Fruit fly (Drosophila melanogaster) whole organism, embryonic: ENCODE results near the gene Wdr62.

Experiments used
- C15 ChIP-seq: fragments of 200-800 bp; sonication (Bioruptor generic); IDR thresholded peaks from 3 replicates; pipeline ENCODE4 v1.3.6; 2022; ENCODE audit warnings: missing biosample characterization, missing genetic modification characterization
- Kr ChIP-seq: fragments of 200-800 bp; sonication (Bioruptor generic); optimal IDR thresholded peaks from 2 replicates; lab custom pipeline; 2017; ENCODE audit warnings: missing biosample characterization, mild to moderate bottlenecking, missing genetic modification characterization
- MESR4 ChIP-seq: fragments of 200-800 bp; sonication (Bioruptor generic); optimal IDR thresholded peaks from 2 replicates; lab custom pipeline; 2018; ENCODE audit warnings: missing biosample characterization, mild to moderate bottlenecking, missing genetic modification characterization, moderate library complexity
- bcd ChIP-seq: fragments of 200-800 bp; sonication (Bioruptor generic); optimal IDR thresholded peaks from 2 replicates; lab custom pipeline; 2017; ENCODE audit warnings: missing biosample characterization, mild to moderate bottlenecking, missing genetic modification characterization
- disco-r ChIP-seq: fragments of 200-800 bp; sonication (Bioruptor generic); optimal IDR thresholded peaks from 2 replicates; lab custom pipeline; 2016; ENCODE audit warnings: missing biosample characterization, missing genetic modification characterization
- her ChIP-seq: fragments of 200-800 bp; sonication (Bioruptor generic); optimal IDR thresholded peaks from 2 replicates; lab custom pipeline; 2016; ENCODE audit warnings: missing biosample characterization, missing genetic modification characterization
- ind ChIP-seq: fragments of 200-800 bp; sonication (Bioruptor generic); optimal IDR thresholded peaks from 3 replicates; lab custom pipeline; 2016; ENCODE audit warnings: missing biosample characterization, missing genetic modification characterization
- phol ChIP-seq: fragments of 200-800 bp; sonication (Bioruptor generic); optimal IDR thresholded peaks from 3 replicates; lab custom pipeline; 2018; ENCODE audit warnings: missing biosample characterization, mild to moderate bottlenecking, missing genetic modification characterization, moderate library complexity
- psq ChIP-seq: fragments of 200-800 bp; sonication (Bioruptor generic); optimal IDR thresholded peaks from 2 replicates; lab custom pipeline; 2017; ENCODE audit warnings: missing biosample characterization, missing genetic modification characterization

DNA sequence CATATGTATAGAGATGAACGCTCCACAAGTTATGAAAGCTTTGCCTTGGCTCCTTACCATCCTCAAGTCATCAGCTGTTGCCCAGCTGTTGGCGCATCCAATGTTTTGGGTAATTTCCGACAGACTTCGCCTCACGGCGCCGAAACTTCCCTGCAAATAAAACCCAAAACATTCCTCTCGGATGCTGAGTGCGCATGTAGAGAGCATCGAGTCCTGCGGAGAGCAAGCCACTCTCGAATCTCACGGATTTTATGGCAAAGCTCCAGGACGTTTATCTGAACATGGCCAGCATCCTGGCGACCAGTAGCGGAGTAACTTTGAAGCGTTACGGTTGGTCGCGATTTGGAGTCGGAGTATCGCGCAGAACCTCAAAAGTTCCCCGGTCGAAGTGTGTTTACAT lies 48.2 kb upstream of the Wdr62 start, which contains the start of gene wry:
- TF ChIP-seq bcd (GFP tag; lab: Kevin White, UChicago), result no peak
- TF ChIP-seq phol (tag; lab: Kevin White, UChicago), result no peak
- no peak for TF ChIP-seq her
- no peak for TF ChIP-seq MESR4
- TF ChIP-seq Kr (GFP tag; lab: Kevin White, UChicago), result no peak
- no peak for TF ChIP-seq C15
- no peak for TF ChIP-seq disco-r (GFP tag; lab: Kevin White, UChicago)
- no peak for TF ChIP-seq ind (GFP tag; lab: Kevin White, UChicago)
- no peak for TF ChIP-seq psq (GFP tag; lab: Kevin White, UChicago)
